Worm (Caenorhabditis elegans): ENCODE results near the gene glb-17.

glb-17 gene

ce11 chrX:9584333-9584732 is 7.5 kb upstream of the glb-17 start, which contains the start of gene gpx-5:
TSS of gene gpx-5 (plus strand) at chrX:9584668.
- TF ChIP-seq aly-2 (tag; optimal IDR thresholded peaks at IDR 0.05) = no peak
- TF ChIP-seq hmg-11 (tag; optimal IDR thresholded peaks at IDR 0.05) = no peak
- peak; percentile 17 for TF ChIP-seq nfya-1 (tag; optimal IDR thresholded peaks at IDR 0.05; ENCODE audit: insufficient read depth)
- TF ChIP-seq mdl-1 (tag; optimal IDR thresholded peaks at IDR 0.05) = no peak
- TF ChIP-seq nhr-43 (tag; optimal IDR thresholded peaks at IDR 0.05; ENCODE audit: poor library complexity, severe bottlenecking) = no peak
- no peak for TF ChIP-seq ceh-28 (tag; optimal IDR thresholded peaks at IDR 0.05)
- TF ChIP-seq nhr-67 (tag; optimal IDR thresholded peaks at IDR 0.05) = no peak
- TF ChIP-seq nhr-23 (tag; optimal IDR thresholded peaks at IDR 0.05) = peak; percentile 47
- TF ChIP-seq lsy-12 (tag; optimal IDR thresholded peaks at IDR 0.05) = no peak
- peak; percentile 60 for TF ChIP-seq pha-4 (tag; optimal IDR thresholded peaks at IDR 0.05)
- TF ChIP-seq lin-39 (tag; optimal IDR thresholded peaks at IDR 0.05) = no peak
- peak; percentile 5 for TF ChIP-seq egl-5 (tag; optimal IDR thresholded peaks at IDR 0.05)
- TF ChIP-seq ceh-9 (tag; optimal IDR thresholded peaks at IDR 0.05) = no peak
- no peak for TF ChIP-seq daf-12 (tag; optimal IDR thresholded peaks at IDR 0.05)
- TF ChIP-seq sea-2 (GFP tag; optimal IDR thresholded peaks at IDR 0.05) = no peak
- TF ChIP-seq nhr-11 (tag; optimal IDR thresholded peaks at IDR 0.05) = no peak
- TF ChIP-seq unc-39 (tag; optimal IDR thresholded peaks at IDR 0.05) = no peak
- no peak for TF ChIP-seq unc-62 (GFP tag; optimal IDR thresholded peaks at IDR 0.05)
- TF ChIP-seq nhr-76 (tag; optimal IDR thresholded peaks at IDR 0.05) = no peak
- no peak for TF ChIP-seq skn-1 (tag; optimal IDR thresholded peaks at IDR 0.05)
- TF ChIP-seq nhr-12 (tag; optimal IDR thresholded peaks at IDR 0.05) = no peak
- TF ChIP-seq nhr-237 (tag; optimal IDR thresholded peaks at IDR 0.05) = no peak
- TF ChIP-seq nhr-77 (tag; optimal IDR thresholded peaks at IDR 0.05) = no peak
- peak; percentile 59 for TF ChIP-seq nhr-25 (tag; optimal IDR thresholded peaks at IDR 0.05)
- TF ChIP-seq eor-1 (tag; optimal IDR thresholded peaks at IDR 0.05) = no peak
- no peak for TF ChIP-seq nhr-28 (tag; optimal IDR thresholded peaks at IDR 0.05)
- no peak for TF ChIP-seq mml-1 (tag; optimal IDR thresholded peaks at IDR 0.05)

ce11 chrX:9568574-9568973 is 8.3 kb downstream of the glb-17 start:
- TF ChIP-seq elt-2 (tag; optimal IDR thresholded peaks at IDR 0.05) = peak; percentile 87
- TF ChIP-seq pqm-1 (tag; optimal IDR thresholded peaks at IDR 0.05) = peak; percentile 55
- TF ChIP-seq nhr-25 (tag; optimal IDR thresholded peaks at IDR 0.05) = no peak

ce11 chrX:9566429-9566828 is 10.4 kb downstream of the glb-17 start, which contains the start of gene F49E2.2:
TSS of gene F49E2.2 (plus strand) at chrX:9566729.
- TF ChIP-seq ceh-16 (tag; optimal IDR thresholded peaks at IDR 0.05) (no peak), elt-2 (tag; optimal IDR thresholded peaks at IDR 0.05) (no peak), egl-27 (tag; optimal IDR thresholded peaks at IDR 0.05) (no peak)

ce11 chrX:9565881-9566280 is 10.9 kb downstream of the glb-17 start, which contains the start of gene moc-5:
TSS of gene moc-5 (minus strand) at chrX:9565981.
- TF ChIP-seq elt-2 (tag; optimal IDR thresholded peaks at IDR 0.05) (no peak), nhr-76 (tag; optimal IDR thresholded peaks at IDR 0.05) (no peak), nhr-43 (tag; optimal IDR thresholded peaks at IDR 0.05; ENCODE audit: poor library complexity, severe bottlenecking) (no peak), nhr-237 (tag; optimal IDR thresholded peaks at IDR 0.05) (no peak), elt-1 (tag; optimal IDR thresholded peaks at IDR 0.05) (no peak), ZK546.5 (tag; optimal IDR thresholded peaks at IDR 0.05) (no peak)

DNA sequence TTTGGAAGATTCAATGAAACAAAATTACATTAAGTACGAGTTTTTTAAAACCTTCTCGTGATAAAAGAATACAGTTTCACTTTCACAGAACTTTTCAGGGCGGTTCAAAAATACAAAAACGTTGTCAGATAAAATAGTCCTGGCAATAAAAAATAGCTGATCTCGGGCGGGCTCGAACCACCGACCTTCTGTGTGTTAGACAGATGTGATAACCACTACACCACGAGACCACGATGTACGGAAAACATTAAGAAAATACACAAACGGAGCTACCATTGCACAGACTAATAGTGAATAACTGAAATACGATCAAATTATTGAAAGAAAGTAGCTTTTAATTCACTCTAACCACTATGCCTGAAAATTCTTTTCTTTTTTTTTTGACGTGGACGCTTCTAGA is 15.9 kb downstream of the glb-17 start:
- TF ChIP-seq pha-4 (tag; optimal IDR thresholded peaks at IDR 0.05) (peak; percentile 35), nfya-1 (tag; optimal IDR thresholded peaks at IDR 0.05; ENCODE audit: insufficient read depth) (peak; percentile 25), eor-1 (tag; optimal IDR thresholded peaks at IDR 0.05) (no peak), ama-1 (optimal IDR thresholded peaks at IDR 0.05) (peak; percentile 50), egl-27 (tag; optimal IDR thresholded peaks at IDR 0.05) (no peak), elt-2 (tag; optimal IDR thresholded peaks at IDR 0.05) (peak; percentile 40)

DNA sequence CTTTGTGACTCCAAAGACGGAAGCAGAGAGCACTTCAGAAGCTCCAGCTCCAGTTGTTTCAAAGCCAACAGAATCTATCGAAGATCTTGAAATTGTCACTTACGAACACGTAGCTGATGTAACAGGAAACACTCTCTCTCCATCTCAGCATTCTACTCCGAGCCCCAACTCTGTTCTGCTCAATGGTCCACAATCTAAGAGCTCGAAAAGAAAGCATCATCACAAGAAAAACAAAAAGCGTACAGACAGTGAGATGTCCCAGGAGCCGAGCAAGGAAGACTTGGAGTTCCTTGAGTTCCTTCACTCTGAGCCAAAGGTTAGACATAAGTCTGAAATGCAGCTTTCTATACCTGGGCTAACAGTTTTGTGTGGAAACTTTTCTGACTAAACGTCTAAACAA is 20.8 kb downstream of the glb-17 start:
- no peak for TF ChIP-seq mml-1 (tag; optimal IDR thresholded peaks at IDR 0.05)
- TF ChIP-seq elt-3 (tag; optimal IDR thresholded peaks at IDR 0.05) = no peak
- no peak for TF ChIP-seq nhr-43 (tag; optimal IDR thresholded peaks at IDR 0.05; ENCODE audit: poor library complexity, severe bottlenecking)
- TF ChIP-seq jun-1 (tag; optimal IDR thresholded peaks at IDR 0.05) = no peak
- no peak for TF ChIP-seq zag-1 (tag; optimal IDR thresholded peaks at IDR 0.05)
- TF ChIP-seq egl-5 (tag; optimal IDR thresholded peaks at IDR 0.05) = no peak
- no peak for TF ChIP-seq ceh-16 (tag; optimal IDR thresholded peaks at IDR 0.05)
- TF ChIP-seq nhr-11 (tag; optimal IDR thresholded peaks at IDR 0.05) = no peak
- no peak for TF ChIP-seq sea-2 (GFP tag; optimal IDR thresholded peaks at IDR 0.05)
- TF ChIP-seq nhr-77 (tag; optimal IDR thresholded peaks at IDR 0.05) = no peak
- TF ChIP-seq nhr-25 (tag; optimal IDR thresholded peaks at IDR 0.05) = no peak
- no peak for TF ChIP-seq ZK546.5 (tag; optimal IDR thresholded peaks at IDR 0.05)
- TF ChIP-seq daf-12 (tag; optimal IDR thresholded peaks at IDR 0.05) = no peak
- TF ChIP-seq lin-39 (tag; optimal IDR thresholded peaks at IDR 0.05) = no peak

Measured in whole organism, L3 larva.